Worm (Caenorhabditis elegans) whole organism, L3 larva: ENCODE measurements around the gene C16C8.25.

ENCODE experiments used
- R02D3.7 ChIP-seq: fragments of 150-350 bp; optimal IDR thresholded peaks from 2 replicates; lab custom pipeline; 2014; ENCODE audit warnings: missing biosample characterization, missing genetic modification characterization
- ZK546.5 ChIP-seq: sonication (generic microtip); optimal IDR thresholded peaks from 2 replicates; lab custom pipeline; 2017; ENCODE audit warnings: missing biosample characterization, missing genetic modification characterization
- aly-2 ChIP-seq: fragments of 150-350 bp; optimal IDR thresholded peaks from 2 replicates; lab custom pipeline; 2014; ENCODE audit warnings: missing biosample characterization, missing genetic modification characterization
- ama-1 ChIP-seq: fragments of 150-350 bp; optimal IDR thresholded peaks from 2 replicates; lab custom pipeline; 2018
- ceh-16 ChIP-seq: sonication (generic microtip); optimal IDR thresholded peaks from 2 replicates; lab custom pipeline; 2017; ENCODE audit warnings: missing biosample characterization, missing genetic modification characterization
- ceh-28 ChIP-seq: fragments of 150-350 bp; optimal IDR thresholded peaks from 2 replicates; lab custom pipeline; 2014; ENCODE audit warnings: missing biosample characterization, missing genetic modification reagents, missing genetic modification characterization
- ceh-82 ChIP-seq: fragments of 150-350 bp; optimal IDR thresholded peaks from 2 replicates; lab custom pipeline; 2014; ENCODE audit warnings: missing biosample characterization, missing genetic modification characterization
- ceh-9 ChIP-seq: sonication (generic microtip); optimal IDR thresholded peaks from 2 replicates; lab custom pipeline; 2018; ENCODE audit warnings: missing biosample characterization, missing genetic modification characterization
- daf-12 ChIP-seq: fragments of 150-350 bp; optimal IDR thresholded peaks from 2 replicates; lab custom pipeline; 2014; ENCODE audit warnings: missing biosample characterization, missing genetic modification reagents, missing genetic modification characterization
- egl-27 ChIP-seq: sonication (generic microtip); optimal IDR thresholded peaks from 4 replicates; lab custom pipeline; 2017; ENCODE audit warnings: missing biosample characterization, missing genetic modification reagents, missing genetic modification characterization
- egl-5 ChIP-seq: fragments of 150-350 bp; optimal IDR thresholded peaks from 2 replicates; lab custom pipeline; 2017; ENCODE audit warnings: missing biosample characterization, missing genetic modification reagents, missing genetic modification characterization, inconsistent platforms
- elt-1 ChIP-seq: fragments of 150-350 bp; optimal IDR thresholded peaks from 2 replicates; lab custom pipeline; 2014; ENCODE audit warnings: missing biosample characterization, missing genetic modification characterization
- elt-2 ChIP-seq: sonication (generic microtip); optimal IDR thresholded peaks from 2 replicates; lab custom pipeline; 2016; ENCODE audit warnings: missing genetic modification reagents, mild to moderate bottlenecking, missing genetic modification characterization, missing compliant biosample characterization
- eor-1 ChIP-seq, 2 experiments: fragments of 150-350 bp; optimal IDR thresholded peaks; 2 replicates each; lab custom pipeline; 2014 to 2018; ENCODE audit warnings: missing biosample characterization in 2 of 2, missing genetic modification characterization in 2 of 2
- fkh-10 ChIP-seq: sonication (generic microtip); optimal IDR thresholded peaks from 2 replicates; lab custom pipeline; 2017; ENCODE audit warnings: missing biosample characterization, missing genetic modification reagents, missing genetic modification characterization
- fkh-2 ChIP-seq: fragments of 150-350 bp; optimal IDR thresholded peaks from 2 replicates; lab custom pipeline; 2014; ENCODE audit warnings: missing biosample characterization, missing genetic modification reagents, missing genetic modification characterization
- fos-1 ChIP-seq: fragments of 150-350 bp; optimal IDR thresholded peaks from 2 replicates; lab custom pipeline; 2014; ENCODE audit warnings: missing biosample characterization, missing genetic modification characterization
- hmg-11 ChIP-seq: sonication (generic microtip); optimal IDR thresholded peaks from 2 replicates; lab custom pipeline; 2016; ENCODE audit warnings: missing genetic modification characterization, missing compliant biosample characterization
- lin-15B ChIP-seq: fragments of 150-350 bp; optimal IDR thresholded peaks from 2 replicates; lab custom pipeline; 2014; ENCODE audit warnings: missing biosample characterization, missing genetic modification characterization
- lin-39 ChIP-seq: fragments of 150-350 bp; optimal IDR thresholded peaks from 2 replicates; lab custom pipeline; 2018; ENCODE audit warnings: missing biosample characterization, missing genetic modification reagents, missing genetic modification characterization
- mdl-1 ChIP-seq: fragments of 150-350 bp; optimal IDR thresholded peaks from 2 replicates; lab custom pipeline; 2014; ENCODE audit warnings: missing biosample characterization, missing genetic modification characterization
- nfya-1 ChIP-seq: sonication (generic microtip); optimal IDR thresholded peaks from 2 replicates; lab custom pipeline; 2017; ENCODE audit warnings: missing genetic modification characterization, mild to moderate bottlenecking, missing compliant biosample characterization, antibody characterized with exemption, moderate library complexity; ENCODE audit not compliant: insufficient read depth
- nhr-11 ChIP-seq: fragments of 150-350 bp; optimal IDR thresholded peaks from 2 replicates; lab custom pipeline; 2014; ENCODE audit warnings: missing biosample characterization, missing genetic modification characterization
- nhr-12 ChIP-seq: fragments of 150-350 bp; optimal IDR thresholded peaks from 2 replicates; lab custom pipeline; 2014; ENCODE audit warnings: missing biosample characterization, missing genetic modification characterization
- nhr-23 ChIP-seq: fragments of 150-350 bp; optimal IDR thresholded peaks from 2 replicates; lab custom pipeline; 2014; ENCODE audit warnings: missing biosample characterization, missing genetic modification reagents, missing genetic modification characterization
- nhr-237 ChIP-seq: fragments of 150-350 bp; optimal IDR thresholded peaks from 2 replicates; lab custom pipeline; 2014; ENCODE audit warnings: missing biosample characterization, missing genetic modification characterization
- nhr-25 ChIP-seq: sonication (generic microtip); optimal IDR thresholded peaks from 2 replicates; lab custom pipeline; 2017; ENCODE audit warnings: missing biosample characterization, missing genetic modification characterization
- nhr-28 ChIP-seq: fragments of 150-350 bp; optimal IDR thresholded peaks from 2 replicates; lab custom pipeline; 2014; ENCODE audit warnings: missing biosample characterization, missing genetic modification characterization
- nhr-43 ChIP-seq: sonication (generic microtip); optimal IDR thresholded peaks from 2 replicates; lab custom pipeline; 2016; ENCODE audit warnings: mild to moderate bottlenecking, missing genetic modification characterization, missing compliant biosample characterization; ENCODE audit not compliant: poor library complexity, severe bottlenecking
- nhr-67 ChIP-seq: fragments of 150-350 bp; optimal IDR thresholded peaks from 2 replicates; lab custom pipeline; 2014; ENCODE audit warnings: missing biosample characterization, missing genetic modification characterization
- nhr-76 ChIP-seq: fragments of 150-350 bp; sonication (generic microtip); optimal IDR thresholded peaks from 5 replicates; lab custom pipeline; 2014; ENCODE audit warnings: missing biosample characterization, missing genetic modification characterization
- nhr-77 ChIP-seq: fragments of 150-350 bp; optimal IDR thresholded peaks from 2 replicates; lab custom pipeline; 2014; ENCODE audit warnings: missing biosample characterization, missing genetic modification characterization
- pha-4 ChIP-seq: fragments of 150-350 bp; optimal IDR thresholded peaks from 2 replicates; lab custom pipeline; 2014; ENCODE audit warnings: missing biosample characterization, missing genetic modification reagents, missing genetic modification characterization
- pqm-1 ChIP-seq: fragments of 150-350 bp; optimal IDR thresholded peaks from 2 replicates; lab custom pipeline; 2017; ENCODE audit warnings: missing biosample characterization, missing genetic modification characterization, inconsistent platforms
- skn-1 ChIP-seq: fragments of 150-350 bp; optimal IDR thresholded peaks from 2 replicates; lab custom pipeline; 2014; ENCODE audit warnings: missing biosample characterization, missing genetic modification characterization
- snpc-4 ChIP-seq: fragments of 150-350 bp; optimal IDR thresholded peaks from 2 replicates; lab custom pipeline; 2014; ENCODE audit warnings: missing biosample characterization, missing genetic modification characterization
- tbx-2 ChIP-seq: sonication (generic microtip); optimal IDR thresholded peaks from 2 replicates; lab custom pipeline; 2016; ENCODE audit warnings: mild to moderate bottlenecking, missing genetic modification characterization, missing compliant biosample characterization
- unc-39 ChIP-seq: sonication (generic microtip); optimal IDR thresholded peaks from 4 replicates; lab custom pipeline; 2017; ENCODE audit warnings: missing biosample characterization, missing genetic modification characterization
- zag-1 ChIP-seq: fragments of 150-350 bp; optimal IDR thresholded peaks from 2 replicates; lab custom pipeline; 2014; ENCODE audit warnings: missing biosample characterization, missing genetic modification characterization
- ztf-11 ChIP-seq: fragments of 150-350 bp; optimal IDR thresholded peaks from 2 replicates; lab custom pipeline; 2014; ENCODE audit warnings: missing biosample characterization, missing genetic modification characterization
- ztf-4 ChIP-seq: fragments of 150-350 bp; optimal IDR thresholded peaks from 2 replicates; lab custom pipeline; 2014; ENCODE audit warnings: missing biosample characterization, missing genetic modification characterization

Gene C16C8.25

ce11 chrII:3439244-3439698 is 9.8 kb upstream of the C16C8.25 start:
- TF ChIP-seq snpc-4 (tag; lab: Kevin White, UChicago) (no peak), egl-5 (tag; lab: Kevin White, UChicago) (no peak), elt-2 (tag; lab: Kevin White, UChicago) (peak; percentile 96), lin-15B (tag; lab: Kevin White, UChicago) (no peak), pha-4 (tag; lab: Kevin White, UChicago) (no peak), lin-39 (tag; lab: Kevin White, UChicago) (peak; percentile 56), ZK546.5 (no peak), unc-39 (tag; lab: Kevin White, UChicago) (no peak), nhr-23 (tag; lab: Kevin White, UChicago) (no peak), nhr-237 (tag; lab: Kevin White, UChicago) (no peak), nhr-28 (tag; lab: Kevin White, UChicago) (no peak), skn-1 (tag; lab: Kevin White, UChicago) (no peak), nhr-43 (tag; lab: Kevin White, UChicago) (no peak), tbx-2 (tag; lab: Kevin White, UChicago) (no peak), fkh-10 (GFP tag; lab: Kevin White, UChicago) (no peak), pqm-1 (tag; lab: Kevin White, UChicago) (peak; percentile 69), aly-2 (no peak), egl-27 (tag; lab: Kevin White, UChicago) (no peak), ztf-4 (tag; lab: Kevin White, UChicago) (no peak), nhr-12 (tag; lab: Kevin White, UChicago) (no peak), zag-1 (tag; lab: Kevin White, UChicago) (no peak), nfya-1 (tag; lab: Kevin White, UChicago) (peak; percentile 15), elt-1 (tag; lab: Kevin White, UChicago) (no peak), R02D3.7 (tag; lab: Kevin White, UChicago) (no peak), ceh-28 (no peak), ceh-82 (no peak), ztf-11 (tag; lab: Kevin White, UChicago) (no peak), nhr-11 (tag; lab: Kevin White, UChicago) (no peak), ceh-16 (tag; lab: Kevin White, UChicago) (no peak), ama-1 (lab: Kevin White, UChicago) (no peak), nhr-25 (tag; lab: Kevin White, UChicago) (no peak), fkh-2 (tag; lab: Kevin White, UChicago) (no peak), nhr-67 (tag; lab: Kevin White, UChicago) (no peak)

- TF ChIP-seq ama-1 (lab: Kevin White, UChicago) (no peak), elt-2 (tag; lab: Kevin White, UChicago) (peak; percentile 89), egl-5 (tag; lab: Kevin White, UChicago) (no peak), nhr-23 (tag; lab: Kevin White, UChicago) (no peak), ztf-11 (tag; lab: Kevin White, UChicago) (no peak), nhr-237 (tag; lab: Kevin White, UChicago) (no peak), tbx-2 (tag; lab: Kevin White, UChicago) (no peak), lin-15B (tag; lab: Kevin White, UChicago) (no peak), lin-39 (tag; lab: Kevin White, UChicago) (no peak), snpc-4 (tag; lab: Kevin White, UChicago) (peak; percentile 57), aly-2 (no peak), ceh-28 (no peak), fkh-10 (GFP tag; lab: Kevin White, UChicago) (no peak), nhr-77 (no peak), nhr-11 (tag; lab: Kevin White, UChicago) (no peak), R02D3.7 (tag; lab: Kevin White, UChicago) (no peak), nhr-12 (tag; lab: Kevin White, UChicago) (no peak), pha-4 (tag; lab: Kevin White, UChicago) (no peak), pqm-1 (tag; lab: Kevin White, UChicago) (peak; percentile 57), ceh-82 (no peak), eor-1 (tag; optimal IDR thresholded peaks at IDR 0.05; lab: Kevin White, UChicago) (no peak), daf-12 (no peak), ZK546.5 (no peak)
Observed at ce11 chrII:3439842-3440640, 9.0 kb upstream of the C16C8.25 start.

ce11 chrII:3440641-3440926 is 8.4 kb upstream of the C16C8.25 start, which contains the start of gene C16C8.17:
C16C8.17 (plus strand) TSS chrII:3440827.
- TF ChIP-seq R02D3.7 (tag; lab: Kevin White, UChicago) (no peak), egl-27 (tag; lab: Kevin White, UChicago) (no peak), nhr-76 (tag; lab: Kevin White, UChicago) (no peak), ceh-28 (no peak), mdl-1 (tag; lab: Kevin White, UChicago) (no peak), nhr-43 (tag; lab: Kevin White, UChicago) (no peak), egl-5 (tag; lab: Kevin White, UChicago) (no peak), hmg-11 (tag; lab: Kevin White, UChicago) (no peak), snpc-4 (tag; lab: Kevin White, UChicago) (no peak), nhr-28 (tag; lab: Kevin White, UChicago) (no peak), aly-2 (no peak), fos-1 (no peak), elt-2 (tag; lab: Kevin White, UChicago) (no peak), nhr-77 (no peak), ceh-9 (tag; lab: Kevin White, UChicago) (no peak), nhr-25 (tag; lab: Kevin White, UChicago) (no peak), nfya-1 (tag; lab: Kevin White, UChicago) (no peak), daf-12 (no peak), tbx-2 (tag; lab: Kevin White, UChicago) (no peak)
